Worm (Caenorhabditis elegans) whole organism, midembryonic: ENCODE results near the gene K07D4.2.
"Not testable (repeated sequence)": the region's sequence is repeated elsewhere in the genome, so short reads cannot be mapped to it uniquely, and the experiment has no call there.

Experiments
- T22C8.4 ChIP-seq: fragments of 200-800 bp; sonication (Bioruptor generic); IDR thresholded peaks from 2 replicates; pipeline ENCODE4 v1.3.6; 2022; ENCODE audit warnings: missing genetic modification characterization, missing compliant biosample characterization
- cog-1 ChIP-seq: sonication (generic microtip); optimal IDR thresholded peaks from 2 replicates; lab custom pipeline; 2016; ENCODE audit warnings: missing genetic modification characterization, missing compliant biosample characterization
- flt-1 ChIP-seq: fragments of 200-800 bp; sonication (Bioruptor generic); IDR thresholded peaks from 2 replicates; pipeline ENCODE4 v1.3.6; 2022; ENCODE audit warnings: missing genetic modification characterization, missing compliant biosample characterization
- klf-2 ChIP-seq: fragments of 200-800 bp; sonication (Bioruptor generic); conservative IDR thresholded peaks from 2 replicates; pipeline ENCODE4 v1.3.6; 2022; ENCODE audit warnings: missing genetic modification reagents, missing genetic modification characterization, missing compliant biosample characterization
- ref-1 ChIP-seq: fragments of 200-800 bp; sonication (Bioruptor generic); conservative IDR thresholded peaks from 2 replicates; pipeline ENCODE4 v1.3.6; 2022; ENCODE audit warnings: missing genetic modification reagents, missing genetic modification characterization, missing compliant biosample characterization
- tab-1 ChIP-seq: fragments of 200-800 bp; sonication (Bioruptor generic); IDR thresholded peaks from 2 replicates; pipeline ENCODE4 v1.3.6; 2022; ENCODE audit warnings: missing genetic modification characterization, missing compliant biosample characterization
- ztf-23 ChIP-seq: fragments of 200-800 bp; sonication (Bioruptor generic); IDR thresholded peaks from 2 replicates; pipeline ENCODE4 v1.3.6; 2022; ENCODE audit warnings: missing genetic modification reagents, missing genetic modification characterization, missing compliant biosample characterization

ce11 chrII:4047839-4048440, 2.6 kb upstream of the K07D4.2 start:
- TF ChIP-seq ref-1 (GFP tag; lab: Robert Waterston, UW); T22C8.4; tab-1 (GFP tag; lab: Robert Waterston, UW); cog-1: not testable (repeated sequence)
- TF ChIP-seq flt-1 (GFP tag; lab: Robert Waterston, UW) (peak; percentile 56; the same call in 1 of the 2 replicates), ztf-23 (peak; percentile 79), klf-2 (GFP tag; lab: Robert Waterston, UW) (0 out of 2 replicates have a peak, but pooled peaks have one; percentile 55)
